Fruit fly (Drosophila melanogaster): ENCODE data around the gene CG17261.

Gene CG17261

DNA sequence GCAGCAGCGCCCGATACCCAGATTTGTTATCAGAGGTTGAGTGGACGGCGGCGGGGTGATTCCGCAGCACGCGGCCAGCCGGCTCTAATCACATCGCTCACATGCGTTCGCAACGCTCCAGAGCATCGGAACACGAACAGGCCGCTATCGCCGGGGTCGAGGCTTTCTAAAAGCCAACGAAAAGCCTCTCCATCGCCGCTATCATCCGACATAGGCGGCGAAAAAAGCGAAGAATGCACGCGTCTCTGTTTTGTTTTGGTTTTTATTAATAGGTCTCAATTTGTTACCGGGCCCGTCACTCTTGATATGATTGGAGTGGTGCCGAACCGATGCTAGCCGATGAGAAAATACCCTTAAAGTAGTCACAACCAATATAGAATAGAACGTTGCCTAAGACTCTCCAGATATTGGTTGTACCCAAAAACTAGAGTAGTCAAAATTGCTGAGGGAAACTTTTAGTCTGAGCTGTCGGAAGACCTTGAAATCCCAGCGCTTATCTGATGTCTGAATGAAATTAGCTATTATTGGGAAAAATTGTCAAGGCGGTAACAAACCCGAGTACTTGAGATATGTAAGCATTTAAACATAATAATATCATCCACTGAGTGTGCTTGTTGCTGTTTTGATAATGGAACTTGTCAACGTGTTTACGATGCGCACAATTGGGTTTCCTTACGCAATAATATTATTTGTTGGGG is at the start of gene CG17261:
Gene CG17261, plus strand, starts transcription at position 634 of the 698 bp plus-strand sequence.
- TF ChIP-seq pan (optimal IDR thresholded peaks at IDR 0.05) = no peak
- no peak for TF ChIP-seq CG8478 (optimal IDR thresholded peaks at IDR 0.05)
- TF ChIP-seq EcR (GFP tag; optimal IDR thresholded peaks at IDR 0.05) = no peak
- TF ChIP-seq usp (GFP tag; optimal IDR thresholded peaks at IDR 0.05) = no peak
- TF ChIP-seq psq (optimal IDR thresholded peaks at IDR 0.05) = no peak
- no peak for TF ChIP-seq Dll (optimal IDR thresholded peaks at IDR 0.05)

dm6 chr2L:2992664-2993174 is 49.6 kb upstream of the CG17261 start, which contains the start of the genes okr and CG3558:
okr (minus strand) TSS chr2L:2992759.
CG3558 (plus strand) TSS chr2L:2992870.
- TF ChIP-seq pan (optimal IDR thresholded peaks at IDR 0.05) (no peak), psq (optimal IDR thresholded peaks at IDR 0.05) (no peak), CG8478 (optimal IDR thresholded peaks at IDR 0.05) (no peak), EcR (GFP tag; optimal IDR thresholded peaks at IDR 0.05) (no peak), usp (GFP tag; optimal IDR thresholded peaks at IDR 0.05) (no peak), Dll (optimal IDR thresholded peaks at IDR 0.05) (no peak)

dm6 chr2L:2993236-2993635 is 49.1 kb upstream of the CG17261 start:
- TF ChIP-seq psq (optimal IDR thresholded peaks at IDR 0.05) (no peak), CG8478 (optimal IDR thresholded peaks at IDR 0.05) (peak; percentile 11)

- no peak for TF ChIP-seq psq (optimal IDR thresholded peaks at IDR 0.05)
- no peak for TF ChIP-seq Dll (optimal IDR thresholded peaks at IDR 0.05)
- no peak for TF ChIP-seq usp (GFP tag; optimal IDR thresholded peaks at IDR 0.05)
- TF ChIP-seq CG8478 (optimal IDR thresholded peaks at IDR 0.05) = no peak
- TF ChIP-seq pan (optimal IDR thresholded peaks at IDR 0.05) = no peak
- TF ChIP-seq EcR (GFP tag; optimal IDR thresholded peaks at IDR 0.05) = no peak
Measured at dm6 chr2L:2993702-2994101, 48.6 kb upstream of the CG17261 start.

- no peak for TF ChIP-seq psq (optimal IDR thresholded peaks at IDR 0.05)
- TF ChIP-seq Dll (optimal IDR thresholded peaks at IDR 0.05) = no peak
- TF ChIP-seq usp (GFP tag; optimal IDR thresholded peaks at IDR 0.05) = no peak
- TF ChIP-seq EcR (GFP tag; optimal IDR thresholded peaks at IDR 0.05) = no peak
- no peak for TF ChIP-seq CG8478 (optimal IDR thresholded peaks at IDR 0.05)
- no peak for TF ChIP-seq pan (optimal IDR thresholded peaks at IDR 0.05)
Measured at dm6 chr2L:2999113-2999512, 43.2 kb upstream of the CG17261 start, which contains the start of gene Ccdc85. Ccdc85 (plus strand) TSS chr2L:2999286.

DNA sequence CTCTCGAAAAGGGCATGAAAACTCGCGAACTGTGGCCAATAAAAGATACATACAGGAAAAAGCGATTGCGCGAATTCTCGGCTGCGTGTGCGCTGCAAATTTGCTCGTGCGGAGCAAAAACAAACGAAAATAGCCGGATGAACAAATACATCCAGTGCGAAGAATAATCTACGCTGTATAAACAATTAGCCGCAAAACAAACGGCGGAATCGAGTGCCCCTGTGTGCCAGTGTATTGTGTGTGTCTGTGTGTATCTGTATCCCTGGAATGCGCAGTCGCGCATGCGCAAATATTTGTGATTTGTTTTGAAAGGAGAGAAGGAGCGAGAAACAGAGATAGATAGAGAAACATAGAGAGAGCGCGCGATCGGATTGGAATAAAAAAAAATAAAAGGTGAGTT is 42.7 kb upstream of the CG17261 start:
- no peak for TF ChIP-seq EcR (GFP tag; optimal IDR thresholded peaks at IDR 0.05)
- no peak for TF ChIP-seq pan (optimal IDR thresholded peaks at IDR 0.05)
- no peak for TF ChIP-seq Dll (optimal IDR thresholded peaks at IDR 0.05)
- no peak for TF ChIP-seq CG8478 (optimal IDR thresholded peaks at IDR 0.05)
- TF ChIP-seq psq (optimal IDR thresholded peaks at IDR 0.05) = no peak
- TF ChIP-seq usp (GFP tag; optimal IDR thresholded peaks at IDR 0.05) = no peak

- no peak for TF ChIP-seq usp (GFP tag; optimal IDR thresholded peaks at IDR 0.05)
Measured at dm6 chr2L:3000517-3000934, 41.8 kb upstream of the CG17261 start.

dm6 chr2L:3001953-3002352 is 40.4 kb upstream of the CG17261 start:
- no peak for TF ChIP-seq pan (optimal IDR thresholded peaks at IDR 0.05)
- no peak for TF ChIP-seq usp (GFP tag; optimal IDR thresholded peaks at IDR 0.05)
- no peak for TF ChIP-seq EcR (GFP tag; optimal IDR thresholded peaks at IDR 0.05)
- TF ChIP-seq CG8478 (optimal IDR thresholded peaks at IDR 0.05) = no peak
- TF ChIP-seq psq (optimal IDR thresholded peaks at IDR 0.05) = no peak
- TF ChIP-seq Dll (optimal IDR thresholded peaks at IDR 0.05) = no peak

- TF ChIP-seq pan (optimal IDR thresholded peaks at IDR 0.05) = no peak
- no peak for TF ChIP-seq psq (optimal IDR thresholded peaks at IDR 0.05)
- TF ChIP-seq CG8478 (optimal IDR thresholded peaks at IDR 0.05) = no peak
- no peak for TF ChIP-seq EcR (GFP tag; optimal IDR thresholded peaks at IDR 0.05)
- TF ChIP-seq usp (GFP tag; optimal IDR thresholded peaks at IDR 0.05) = no peak
- no peak for TF ChIP-seq Dll (optimal IDR thresholded peaks at IDR 0.05)
Measured at dm6 chr2L:3003399-3003798, 39.0 kb upstream of the CG17261 start.

dm6 chr2L:3004601-3005000 is 37.8 kb upstream of the CG17261 start:
- TF ChIP-seq pan (optimal IDR thresholded peaks at IDR 0.05) = no peak
- no peak for TF ChIP-seq CG8478 (optimal IDR thresholded peaks at IDR 0.05)

DNA sequence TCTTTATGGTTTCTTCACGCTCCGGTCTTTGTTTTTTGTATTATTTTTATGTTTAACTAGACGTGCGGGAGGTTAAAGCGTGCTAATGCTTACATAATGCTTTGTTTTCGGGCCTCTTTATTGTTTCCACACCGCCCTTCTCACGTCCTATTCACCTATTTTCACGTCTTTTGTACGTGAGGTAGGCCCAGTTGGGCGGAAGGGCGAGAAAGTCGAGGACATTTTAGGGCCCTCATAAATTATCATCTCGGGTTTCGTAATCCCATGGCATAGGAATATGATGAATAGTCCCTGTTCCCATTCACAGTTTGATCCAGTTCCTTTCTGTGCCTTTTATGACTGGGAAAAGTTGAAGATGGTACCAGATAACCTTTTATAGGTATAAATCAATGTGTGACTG is 36.9 kb upstream of the CG17261 start:
- no peak for TF ChIP-seq CG8478 (optimal IDR thresholded peaks at IDR 0.05)
- no peak for TF ChIP-seq usp (GFP tag; optimal IDR thresholded peaks at IDR 0.05)
- TF ChIP-seq psq (optimal IDR thresholded peaks at IDR 0.05) = no peak
- no peak for TF ChIP-seq pan (optimal IDR thresholded peaks at IDR 0.05)
- TF ChIP-seq Dll (optimal IDR thresholded peaks at IDR 0.05) = no peak
- no peak for TF ChIP-seq EcR (GFP tag; optimal IDR thresholded peaks at IDR 0.05)

DNA sequence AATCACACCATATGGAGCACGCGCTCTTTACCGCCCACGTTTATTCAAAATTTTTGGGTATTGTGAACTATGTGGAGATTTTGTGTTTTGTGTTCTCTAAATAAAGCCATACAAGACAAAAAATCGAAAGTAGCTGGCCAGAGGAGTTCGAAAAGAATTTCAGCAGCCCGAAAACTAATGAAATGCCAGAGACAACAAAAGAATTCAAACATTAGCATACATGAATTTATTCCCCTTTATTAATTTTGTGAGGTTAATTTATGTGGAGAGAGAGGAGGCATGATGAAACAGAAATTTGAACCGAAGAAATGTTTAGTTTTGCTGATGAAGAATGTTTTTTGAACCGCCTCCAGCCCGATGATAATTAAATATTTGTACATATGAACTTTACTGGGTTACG is 36.2 kb upstream of the CG17261 start:
- no peak for TF ChIP-seq Dll (optimal IDR thresholded peaks at IDR 0.05)

dm6 chr2L:3006925-3007426 is 35.4 kb upstream of the CG17261 start:
- TF ChIP-seq EcR (GFP tag; optimal IDR thresholded peaks at IDR 0.05) (no peak), CG8478 (optimal IDR thresholded peaks at IDR 0.05) (no peak), psq (optimal IDR thresholded peaks at IDR 0.05) (no peak), Dll (optimal IDR thresholded peaks at IDR 0.05) (no peak), pan (optimal IDR thresholded peaks at IDR 0.05) (no peak), usp (GFP tag; optimal IDR thresholded peaks at IDR 0.05) (no peak)
